Worm (Caenorhabditis elegans) whole organism, late embryonic: ENCODE results near the gene F26F12.3.

Experiments
- C08G9.2 ChIP-seq: sonication (generic microtip); optimal IDR thresholded peaks from 2 replicates; lab custom pipeline; 2016; ENCODE audit warnings: mild to moderate bottlenecking, missing genetic modification characterization, moderate library complexity, missing compliant biosample characterization
- F13H6.1 ChIP-seq: sonication (generic microtip); optimal IDR thresholded peaks from 2 replicates; lab custom pipeline; 2016; ENCODE audit warnings: missing genetic modification characterization, missing compliant biosample characterization
- K02D7.2 ChIP-seq: sonication (generic microtip); optimal IDR thresholded peaks from 2 replicates; lab custom pipeline; 2017; ENCODE audit warnings: mild to moderate bottlenecking, missing genetic modification characterization, missing compliant biosample characterization
- T23F11.4 ChIP-seq: fragments of 200-800 bp; sonication (Bioruptor generic); optimal IDR thresholded peaks from 2 replicates; lab custom pipeline; 2018; ENCODE audit warnings: mild to moderate bottlenecking, missing genetic modification characterization, missing compliant biosample characterization
- Y22D7AL.16 ChIP-seq: sonication (generic microtip); optimal IDR thresholded peaks from 2 replicates; lab custom pipeline; 2016; ENCODE audit warnings: missing genetic modification characterization, missing compliant biosample characterization
- ahr-1 ChIP-seq: sonication (generic microtip); optimal IDR thresholded peaks from 2 replicates; lab custom pipeline; 2016; ENCODE audit warnings: missing genetic modification characterization, missing compliant biosample characterization
- ama-1 ChIP-seq: fragments of 150-350 bp; optimal IDR thresholded peaks from 2 replicates; lab custom pipeline; 2014
- ceh-14 ChIP-seq: sonication (generic microtip); optimal IDR thresholded peaks from 2 replicates; lab custom pipeline; 2016; ENCODE audit warnings: missing genotype, missing genetic modification characterization, missing compliant biosample characterization
- ceh-18 ChIP-seq: sonication (generic microtip); optimal IDR thresholded peaks from 2 replicates; lab custom pipeline; 2016; ENCODE audit warnings: missing genetic modification characterization, missing compliant biosample characterization
- ceh-19 ChIP-seq: fragments of 200-800 bp; sonication (Bioruptor generic); optimal IDR thresholded peaks from 2 replicates; lab custom pipeline; 2018; ENCODE audit warnings: mild to moderate bottlenecking, missing genetic modification characterization, missing compliant biosample characterization
- ceh-30 ChIP-seq: fragments of 150-350 bp; optimal IDR thresholded peaks from 2 replicates; lab custom pipeline; 2014; ENCODE audit warnings: missing biosample characterization, missing genetic modification characterization
- ceh-31 ChIP-seq: sonication (generic microtip); optimal IDR thresholded peaks from 2 replicates; lab custom pipeline; 2016; ENCODE audit warnings: missing genetic modification characterization, missing compliant biosample characterization
- ceh-34 ChIP-seq: sonication (generic microtip); optimal IDR thresholded peaks from 2 replicates; lab custom pipeline; 2016; ENCODE audit warnings: mild to moderate bottlenecking, missing genetic modification characterization, missing compliant biosample characterization
- ceh-6 ChIP-seq: fragments of 200-800 bp; sonication (Bioruptor generic); optimal IDR thresholded peaks from 2 replicates; lab custom pipeline; 2018; ENCODE audit warnings: mild to moderate bottlenecking, missing genetic modification characterization, missing compliant biosample characterization
- ceh-9 ChIP-seq: sonication (generic microtip); optimal IDR thresholded peaks from 2 replicates; lab custom pipeline; 2016; ENCODE audit warnings: mild to moderate bottlenecking, missing genetic modification characterization, inconsistent platforms, missing compliant biosample characterization
- che-1 ChIP-seq: sonication (generic microtip); optimal IDR thresholded peaks from 2 replicates; lab custom pipeline; 2016; ENCODE audit warnings: mild to moderate bottlenecking, missing genetic modification characterization, missing compliant biosample characterization
- dmd-4 ChIP-seq: sonication (generic microtip); optimal IDR thresholded peaks from 2 replicates; lab custom pipeline; 2016; ENCODE audit warnings: borderline replicate concordance, missing genetic modification characterization, missing compliant biosample characterization
- dve-1 ChIP-seq: sonication (generic microtip); optimal IDR thresholded peaks from 2 replicates; lab custom pipeline; 2017; ENCODE audit warnings: antibody characterized with exemption, mild to moderate bottlenecking, missing genetic modification characterization, missing compliant biosample characterization
- elt-4 ChIP-seq: sonication (generic microtip); optimal IDR thresholded peaks from 2 replicates; lab custom pipeline; 2016; ENCODE audit warnings: missing genetic modification characterization, missing compliant biosample characterization
- gmeb-2 ChIP-seq: sonication (generic microtip); optimal IDR thresholded peaks from 2 replicates; lab custom pipeline; 2016; ENCODE audit warnings: missing genetic modification characterization, inconsistent platforms, missing compliant biosample characterization
- hlh-13 ChIP-seq: fragments of 200-800 bp; sonication (Bioruptor generic); optimal IDR thresholded peaks from 2 replicates; lab custom pipeline; 2018; ENCODE audit warnings: mild to moderate bottlenecking, missing genetic modification characterization, missing compliant biosample characterization
- hlh-15 ChIP-seq: sonication (generic microtip); optimal IDR thresholded peaks from 2 replicates; lab custom pipeline; 2016; ENCODE audit warnings: missing genetic modification characterization, missing compliant biosample characterization
- hlh-30 ChIP-seq: sonication (generic microtip); optimal IDR thresholded peaks from 2 replicates; lab custom pipeline; 2017; ENCODE audit warnings: antibody characterized with exemption, missing genetic modification characterization, missing compliant biosample characterization; ENCODE audit not compliant: insufficient read depth
- hlh-6 ChIP-seq: sonication (generic microtip); optimal IDR thresholded peaks from 2 replicates; lab custom pipeline; 2016; ENCODE audit warnings: missing genotype, missing genetic modification characterization, missing compliant biosample characterization
- hlh-8 ChIP-seq: sonication (generic microtip); optimal IDR thresholded peaks from 2 replicates; lab custom pipeline; 2016; ENCODE audit warnings: missing genotype, missing genetic modification characterization, missing compliant biosample characterization
- lim-6 ChIP-seq: sonication (generic microtip); optimal IDR thresholded peaks from 2 replicates; lab custom pipeline; 2016; ENCODE audit warnings: missing genetic modification characterization, missing compliant biosample characterization
- lin-11 ChIP-seq: fragments of 200-800 bp; sonication (Bioruptor generic); optimal IDR thresholded peaks from 2 replicates; lab custom pipeline; 2018; ENCODE audit warnings: mild to moderate bottlenecking, missing genetic modification characterization, missing compliant biosample characterization
- madf-2 ChIP-seq: sonication (generic microtip); optimal IDR thresholded peaks from 2 replicates; lab custom pipeline; 2017; ENCODE audit warnings: missing genetic modification characterization, missing compliant biosample characterization
- mec-3 ChIP-seq: sonication (generic microtip); optimal IDR thresholded peaks from 2 replicates; lab custom pipeline; 2016; ENCODE audit warnings: borderline replicate concordance, missing genetic modification characterization, missing compliant biosample characterization
- nfya-1 ChIP-seq: sonication (generic microtip); optimal IDR thresholded peaks from 2 replicates; lab custom pipeline; 2017; ENCODE audit warnings: missing genetic modification characterization, mild to moderate bottlenecking, missing compliant biosample characterization, antibody characterized with exemption, moderate library complexity
- nhr-11 ChIP-seq: fragments of 150-350 bp; optimal IDR thresholded peaks from 2 replicates; lab custom pipeline; 2014; ENCODE audit warnings: missing biosample characterization, missing genetic modification characterization
- pag-3 ChIP-seq: sonication (generic microtip); optimal IDR thresholded peaks from 2 replicates; lab custom pipeline; 2016; ENCODE audit warnings: missing compliant biosample characterization, missing genetic modification characterization, borderline replicate concordance
- pat-9 ChIP-seq: fragments of 200-800 bp; sonication (Bioruptor generic); optimal IDR thresholded peaks from 2 replicates; lab custom pipeline; 2018; ENCODE audit warnings: mild to moderate bottlenecking, missing genetic modification characterization, moderate library complexity, missing compliant biosample characterization
- pha-2 ChIP-seq: sonication (generic microtip); optimal IDR thresholded peaks from 2 replicates; lab custom pipeline; 2017; ENCODE audit warnings: mild to moderate bottlenecking, missing genetic modification characterization, missing compliant biosample characterization
- pha-4 ChIP-seq: fragments of 150-350 bp; optimal IDR thresholded peaks from 2 replicates; lab custom pipeline; 2018; ENCODE audit warnings: missing biosample characterization, missing genetic modification reagents, missing genetic modification characterization
- pros-1 ChIP-seq: fragments of 150-350 bp; optimal IDR thresholded peaks from 2 replicates; lab custom pipeline; 2014; ENCODE audit warnings: missing biosample characterization, missing genetic modification reagents, missing genetic modification characterization
- rnt-1 ChIP-seq: sonication (generic microtip); optimal IDR thresholded peaks from 2 replicates; lab custom pipeline; 2016; ENCODE audit warnings: missing genetic modification characterization, missing compliant biosample characterization
- sdc-2 ChIP-seq: sonication (generic microtip); optimal IDR thresholded peaks from 2 replicates; lab custom pipeline; 2016; ENCODE audit warnings: missing genotype, missing genetic modification characterization, missing compliant biosample characterization
- sox-2 ChIP-seq: fragments of 200-800 bp; sonication (Bioruptor generic); IDR thresholded peaks from 2 replicates; pipeline ENCODE4 v1.3.6; 2022; ENCODE audit warnings: missing genetic modification reagents, missing genetic modification characterization, missing compliant biosample characterization
- sox-4 ChIP-seq: sonication (generic microtip); optimal IDR thresholded peaks from 2 replicates; lab custom pipeline; 2017; ENCODE audit warnings: mild to moderate bottlenecking, missing genetic modification characterization, inconsistent platforms, missing compliant biosample characterization
- tbx-2 ChIP-seq: sonication (generic microtip); optimal IDR thresholded peaks from 2 replicates; lab custom pipeline; 2016; ENCODE audit warnings: missing genetic modification characterization, missing compliant biosample characterization
- ttx-3 ChIP-seq: sonication (generic microtip); optimal IDR thresholded peaks from 2 replicates; lab custom pipeline; 2016; ENCODE audit warnings: missing genetic modification reagents, missing genetic modification characterization, missing compliant biosample characterization
- unc-3 ChIP-seq, 2 experiments: fragments of 200-800 bp in 1 of 2; sonication (Bioruptor generic) in 1 of 2; sonication (generic microtip) in 1 of 2; conservative IDR thresholded peaks in 1 of 2; optimal IDR thresholded peaks in 1 of 2; 2 replicates each; pipeline versions ENCODE4 v1.3.6 to Lab custom; 2016 to 2022; ENCODE audit warnings: missing compliant biosample characterization in 2 of 2, missing genetic modification characterization in 2 of 2, missing genetic modification reagents in 1 of 2

F26F12.3 gene

DNA sequence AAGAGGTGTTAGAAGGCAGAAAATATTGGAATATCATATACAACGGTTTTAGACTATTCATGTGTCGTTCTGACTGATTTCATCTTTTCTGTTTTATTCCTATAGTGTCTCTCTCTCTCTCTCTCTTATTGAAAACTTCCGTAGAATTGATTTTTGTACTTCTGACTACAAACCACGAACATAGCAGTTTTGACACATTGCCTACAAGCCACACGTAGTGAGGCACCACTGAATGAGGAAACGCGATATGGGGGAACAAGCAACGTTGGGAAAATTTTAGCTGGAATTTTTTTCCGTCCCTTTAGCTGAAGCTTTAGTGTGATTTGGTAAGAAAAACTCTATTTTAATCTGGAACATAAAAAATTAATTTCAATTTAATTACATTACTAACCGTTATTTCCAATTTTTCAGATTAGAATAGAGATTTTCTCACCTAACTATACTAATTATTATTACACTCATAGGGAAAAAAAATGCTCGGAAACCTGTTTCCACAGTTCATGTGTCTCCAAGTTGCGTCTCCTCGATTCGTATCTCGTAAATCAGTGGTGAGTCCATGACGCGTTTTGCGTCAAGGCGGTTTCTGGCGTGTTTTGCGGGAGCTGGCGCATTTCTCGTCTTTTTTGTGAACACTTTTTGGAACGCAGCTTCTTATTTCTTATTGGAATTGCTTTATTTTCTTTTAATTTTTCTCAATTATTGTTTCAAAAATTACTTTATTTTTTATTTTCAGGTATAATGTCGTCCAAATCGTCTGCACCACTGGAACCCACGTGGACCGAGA lies 54.8 kb downstream of the F26F12.3 start, which contains the start of the genes nhr-142 and F44E7.9 (continued):
- TF ChIP-seq ama-1 (lab: Kevin White, UChicago) (no peak), che-1 (tag; lab: Kevin White, UChicago) (peak; percentile 22), ceh-18 (tag; lab: Kevin White, UChicago) (peak; percentile 72), hlh-13 (GFP tag; lab: Kevin White, UChicago) (no peak), ceh-34 (peak; percentile 60), nhr-11 (tag; lab: Kevin White, UChicago) (no peak), ceh-14 (tag; lab: Kevin White, UChicago) (peak; percentile 74), rnt-1 (tag; lab: Kevin White, UChicago) (peak; percentile 64), hlh-6 (no peak), ceh-6 (GFP tag; lab: Kevin White, UChicago) (no peak), lin-11 (tag; lab: Kevin White, UChicago) (no peak), mec-3 (tag; lab: Kevin White, UChicago) (no peak), tbx-2 (tag; lab: Kevin White, UChicago) (peak; percentile 71), pat-9 (tag; lab: Kevin White, UChicago) (peak; percentile 32), sox-4 (tag; lab: Kevin White, UChicago) (peak; percentile 36), K02D7.2 (peak; percentile 28), madf-2 (tag; lab: Kevin White, UChicago) (peak; percentile 39), ceh-9 (tag; lab: Kevin White, UChicago) (no peak), gmeb-2 (tag; lab: Kevin White, UChicago) (no peak), hlh-30 (tag; lab: Kevin White, UChicago) (no peak), pha-2 (tag; lab: Kevin White, UChicago) (peak; percentile 48), elt-4 (tag; lab: Kevin White, UChicago) (no peak), hlh-8 (tag; lab: Kevin White, UChicago) (peak; percentile 2), F13H6.1 (tag; lab: Kevin White, UChicago) (peak; percentile 64), Y22D7AL.16 (tag; lab: Kevin White, UChicago) (no peak), ahr-1 (tag; lab: Kevin White, UChicago) (peak; percentile 15), ceh-19 (GFP tag; lab: Kevin White, UChicago) (peak; percentile 29), ttx-3 (tag; lab: Kevin White, UChicago) (peak; percentile 21), dve-1 (tag; lab: Kevin White, UChicago) (peak; percentile 9), pha-4 (tag; lab: Kevin White, UChicago) (no peak), unc-3 (GFP tag; conservative IDR thresholded peaks at IDR 0.05; lab: Robert Waterston, UW) (no peak), unc-3 (tag; optimal IDR thresholded peaks at IDR 0.05; lab: Kevin White, UChicago) (peak; percentile 40), sox-2 (GFP tag; lab: Robert Waterston, UW) (no peak), dmd-4 (tag; lab: Kevin White, UChicago) (peak; percentile 47), ceh-30 (peak; percentile 0), T23F11.4 (peak; percentile 26), sdc-2 (tag; lab: Kevin White, UChicago) (peak; percentile 18), nfya-1 (tag; lab: Kevin White, UChicago) (peak; percentile 58), pros-1 (no peak), pag-3 (tag; lab: Kevin White, UChicago) (no peak), ceh-31 (tag; lab: Kevin White, UChicago) (peak; percentile 93), hlh-15 (tag; lab: Kevin White, UChicago) (peak; percentile 49), lim-6 (tag; lab: Kevin White, UChicago) (peak; percentile 50), C08G9.2 (tag; lab: Kevin White, UChicago) (peak; percentile 80)
